Fruit fly (Drosophila melanogaster) whole organism, embryonic: ENCODE results near the gene Tig.
A peak's percentile ranks its signal among the peaks of the same experiment; 100 is the strongest.

Experiments used
- BtbVII ChIP-seq: fragments of 200-800 bp; sonication (Bioruptor generic); optimal IDR thresholded peaks from 3 replicates; lab custom pipeline; 2017; ENCODE audit warnings: missing biosample characterization, mild to moderate bottlenecking, missing genetic modification characterization
- CG10321 ChIP-seq: fragments of 200-800 bp; sonication (Bioruptor generic); IDR thresholded peaks from 2 replicates; pipeline ENCODE4 v1.3.6; 2022; ENCODE audit warnings: missing biosample characterization, missing genetic modification characterization
- CG10462 ChIP-seq: fragments of 200-800 bp; sonication (Bioruptor generic); optimal IDR thresholded peaks from 2 replicates; lab custom pipeline; 2016; ENCODE audit warnings: missing biosample characterization, missing genetic modification characterization
- CG10654 ChIP-seq: fragments of 200-800 bp; sonication (Bioruptor generic); optimal IDR thresholded peaks from 2 replicates; lab custom pipeline; 2016; ENCODE audit warnings: missing biosample characterization, missing genetic modification characterization
- CG11695 ChIP-seq: fragments of 200-800 bp; sonication (Bioruptor generic); IDR thresholded peaks from 3 replicates; pipeline ENCODE4 v1.3.6; 2022; ENCODE audit warnings: missing biosample characterization, missing genetic modification characterization
- CG11723 ChIP-seq: fragments of 200-800 bp; sonication (Bioruptor generic); optimal IDR thresholded peaks from 2 replicates; lab custom pipeline; 2017; ENCODE audit warnings: missing biosample characterization, mild to moderate bottlenecking, missing genetic modification characterization
- CG12104 ChIP-seq: fragments of 200-800 bp; sonication (Bioruptor generic); optimal IDR thresholded peaks from 3 replicates; lab custom pipeline; 2016; ENCODE audit warnings: missing biosample characterization, missing genetic modification characterization
- CG1529 ChIP-seq: fragments of 200-800 bp; sonication (Bioruptor generic); optimal IDR thresholded peaks from 3 replicates; lab custom pipeline; 2018; ENCODE audit warnings: missing biosample characterization, missing genetic modification characterization
- CG17359 ChIP-seq: fragments of 200-800 bp; sonication (Bioruptor generic); optimal IDR thresholded peaks from 3 replicates; lab custom pipeline; 2018; ENCODE audit warnings: missing biosample characterization, mild to moderate bottlenecking, missing genetic modification characterization, moderate library complexity
- CG17568 ChIP-seq: fragments of 200-800 bp; sonication (Bioruptor generic); optimal IDR thresholded peaks from 2 replicates; lab custom pipeline; 2018; ENCODE audit warnings: missing biosample characterization, mild to moderate bottlenecking, missing genetic modification characterization, moderate library complexity
- CG18262 ChIP-seq: fragments of 200-800 bp; optimal IDR thresholded peaks from 3 replicates; lab custom pipeline; 2019; ENCODE audit warnings: missing biosample characterization, mild to moderate bottlenecking, missing genetic modification characterization, moderate library complexity
- CG18476 ChIP-seq: fragments of 200-800 bp; sonication (Bioruptor generic); optimal IDR thresholded peaks from 2 replicates; lab custom pipeline; 2016; ENCODE audit warnings: missing biosample characterization, mild to moderate bottlenecking, missing genetic modification characterization
- CG2678 ChIP-seq: fragments of 200-800 bp; sonication (Bioruptor generic); optimal IDR thresholded peaks from 3 replicates; lab custom pipeline; 2019; ENCODE audit warnings: missing biosample characterization, mild to moderate bottlenecking, missing genetic modification characterization, moderate library complexity
- CG3281 ChIP-seq: fragments of 200-800 bp; sonication (Bioruptor generic); optimal IDR thresholded peaks from 3 replicates; lab custom pipeline; 2017; ENCODE audit warnings: missing biosample characterization, mild to moderate bottlenecking, missing genetic modification characterization
- CG3838 ChIP-seq: fragments of 200-800 bp; sonication (Bioruptor generic); optimal IDR thresholded peaks from 3 replicates; lab custom pipeline; 2016; ENCODE audit warnings: missing biosample characterization, missing genetic modification characterization
- CG4328 ChIP-seq: fragments of 200-800 bp; sonication (Bioruptor generic); optimal IDR thresholded peaks from 3 replicates; lab custom pipeline; 2017; ENCODE audit warnings: missing biosample characterization, missing genetic modification reagents, missing genetic modification characterization
- CG4854 ChIP-seq: fragments of 200-800 bp; sonication (Bioruptor generic); optimal IDR thresholded peaks from 2 replicates; lab custom pipeline; 2016; ENCODE audit warnings: missing biosample characterization, missing genetic modification characterization, inconsistent platforms
- CG7745 ChIP-seq: fragments of 200-800 bp; sonication (Bioruptor generic); optimal IDR thresholded peaks from 2 replicates; lab custom pipeline; 2018; ENCODE audit warnings: missing biosample characterization, mild to moderate bottlenecking, missing genetic modification characterization, moderate library complexity
- CG8281 ChIP-seq: fragments of 200-800 bp; sonication (Bioruptor generic); optimal IDR thresholded peaks from 2 replicates; lab custom pipeline; 2018; ENCODE audit warnings: missing biosample characterization, mild to moderate bottlenecking, missing genetic modification characterization, moderate library complexity
- CG8290 ChIP-seq, 3 experiments: fragments of 200-800 bp; sonication (Bioruptor generic); optimal IDR thresholded peaks; 2 replicates each; lab custom pipeline; 2016 to 2019; ENCODE audit warnings: missing biosample characterization in 3 of 3, missing genetic modification characterization in 3 of 3, mild to moderate bottlenecking in 2 of 3, moderate library complexity in 1 of 3
- D19A ChIP-seq: fragments of 200-800 bp; optimal IDR thresholded peaks from 3 replicates; lab custom pipeline; 2019; ENCODE audit warnings: missing biosample characterization, mild to moderate bottlenecking, missing genetic modification characterization, moderate library complexity
- Fer1 ChIP-seq: fragments of 200-800 bp; sonication (Bioruptor generic); optimal IDR thresholded peaks from 2 replicates; lab custom pipeline; 2017; ENCODE audit warnings: missing biosample characterization, mild to moderate bottlenecking, missing genetic modification characterization
- Fer3 ChIP-seq: fragments of 200-800 bp; sonication (Bioruptor generic); optimal IDR thresholded peaks from 2 replicates; lab custom pipeline; 2018; ENCODE audit warnings: missing biosample characterization, mild to moderate bottlenecking, missing genetic modification characterization, moderate library complexity
- GATAe ChIP-seq: fragments of 200-800 bp; sonication (Bioruptor generic); conservative IDR thresholded peaks from 2 replicates; pipeline ENCODE4 v1.3.6; 2022; ENCODE audit warnings: missing biosample characterization, missing genetic modification characterization
- H2.0 ChIP-seq: fragments of 200-800 bp; sonication (Bioruptor generic); IDR thresholded peaks from 2 replicates; pipeline ENCODE4 v1.3.6; 2022; ENCODE audit warnings: missing biosample characterization, missing genetic modification characterization
- HHEX ChIP-seq: fragments of 200-800 bp; sonication (Bioruptor generic); optimal IDR thresholded peaks from 3 replicates; lab custom pipeline; 2017; ENCODE audit warnings: missing biosample characterization, mild to moderate bottlenecking, missing genetic modification characterization, missing genetic modification reagents
- Kr ChIP-seq: fragments of 200-800 bp; sonication (Bioruptor generic); optimal IDR thresholded peaks from 2 replicates; lab custom pipeline; 2017; ENCODE audit warnings: missing biosample characterization, mild to moderate bottlenecking, missing genetic modification characterization
- Ptx1 ChIP-seq: fragments of 200-800 bp; sonication (Bioruptor generic); IDR thresholded peaks from 2 replicates; pipeline ENCODE4 v1.3.6; 2022; ENCODE audit warnings: missing biosample characterization, missing genetic modification characterization
- Stat92E ChIP-seq, 3 experiments: fragments of >200 bp in 2 of 3; fragments of 200-800 bp in 1 of 3; sonication (Bioruptor generic) in 1 of 3; optimal IDR thresholded peaks; 2 replicates each; lab custom pipeline; 2017 to 2019; ENCODE audit warnings: missing biosample characterization in 3 of 3, missing genetic modification characterization in 3 of 3, mild to moderate bottlenecking in 1 of 3, moderate library complexity in 1 of 3
- Taf1 ChIP-seq: fragments of 200-800 bp; sonication (Bioruptor generic); IDR thresholded peaks from 2 replicates; pipeline ENCODE4 v1.3.6; 2022; ENCODE audit warnings: missing biosample characterization, missing genetic modification characterization
- cato ChIP-seq: fragments of 200-800 bp; sonication (Bioruptor generic); optimal IDR thresholded peaks from 2 replicates; lab custom pipeline; 2016; ENCODE audit warnings: missing biosample characterization, missing genetic modification characterization, borderline replicate concordance
- chif ChIP-seq, 2 experiments: fragments of 200-800 bp; sonication (Bioruptor generic); optimal IDR thresholded peaks; 3 replicates each; lab custom pipeline; 2016; ENCODE audit warnings: missing biosample characterization in 2 of 2, missing genetic modification characterization in 2 of 2
- chm ChIP-seq: fragments of 200-800 bp; sonication (Bioruptor generic); IDR thresholded peaks from 2 replicates; pipeline ENCODE4 v1.3.6; 2022; ENCODE audit warnings: missing biosample characterization, missing genetic modification characterization
- dmrt11E ChIP-seq: fragments of 200-800 bp; sonication (Bioruptor generic); optimal IDR thresholded peaks from 3 replicates; lab custom pipeline; 2018; ENCODE audit warnings: missing biosample characterization, mild to moderate bottlenecking, missing genetic modification characterization, moderate library complexity
- dmrt99B ChIP-seq: fragments of 200-800 bp; sonication (Bioruptor generic); optimal IDR thresholded peaks from 2 replicates; lab custom pipeline; 2018; ENCODE audit warnings: missing biosample characterization, mild to moderate bottlenecking, missing genetic modification characterization, moderate library complexity
- ewg ChIP-seq: fragments of 200-800 bp; sonication (Bioruptor generic); optimal IDR thresholded peaks from 3 replicates; lab custom pipeline; 2017; ENCODE audit warnings: mild to moderate bottlenecking, missing biosample characterization, missing genetic modification reagents, missing genetic modification characterization
- fru ChIP-seq: fragments of >200 bp; optimal IDR thresholded peaks from 2 replicates; lab custom pipeline; 2017
- gcm ChIP-seq: fragments of 200-800 bp; sonication (Bioruptor generic); optimal IDR thresholded peaks from 2 replicates; lab custom pipeline; 2019; ENCODE audit warnings: missing biosample characterization, mild to moderate bottlenecking, missing genetic modification characterization, moderate library complexity
- hbn ChIP-seq: fragments of 200-800 bp; sonication (Bioruptor generic); IDR thresholded peaks from 2 replicates; pipeline ENCODE4 v1.3.6; 2022; ENCODE audit warnings: missing biosample characterization, missing genetic modification characterization; ENCODE audit not compliant: partially characterized antibody
- kni ChIP-seq: fragments of 200-800 bp; sonication (Bioruptor generic); optimal IDR thresholded peaks from 3 replicates; lab custom pipeline; 2017; ENCODE audit warnings: mild to moderate bottlenecking, missing biosample characterization, missing genetic modification reagents, missing genetic modification characterization
- mld ChIP-seq: fragments of 200-800 bp; sonication (Bioruptor generic); IDR thresholded peaks from 3 replicates; pipeline ENCODE4 v1.3.6; 2022; ENCODE audit warnings: missing biosample characterization, missing genetic modification characterization; ENCODE audit not compliant: partially characterized antibody
- nmo ChIP-seq: fragments of 200-800 bp; sonication (Bioruptor generic); optimal IDR thresholded peaks from 2 replicates; lab custom pipeline; 2018; ENCODE audit warnings: missing biosample characterization, mild to moderate bottlenecking, missing genetic modification characterization, moderate library complexity
- oc ChIP-seq: fragments of 200-800 bp; sonication (Bioruptor generic); optimal IDR thresholded peaks from 2 replicates; lab custom pipeline; 2018; ENCODE audit warnings: missing biosample characterization, mild to moderate bottlenecking, missing genetic modification characterization, moderate library complexity
- onecut ChIP-seq: fragments of 200-800 bp; sonication (Bioruptor generic); IDR thresholded peaks from 2 replicates; pipeline ENCODE4 v1.3.6; 2022; ENCODE audit warnings: missing biosample characterization, missing genetic modification characterization
- p53 ChIP-seq: fragments of 200-800 bp; sonication (Bioruptor generic); optimal IDR thresholded peaks from 2 replicates; lab custom pipeline; 2016; ENCODE audit warnings: missing biosample characterization, missing genetic modification characterization
- ro ChIP-seq: fragments of 200-800 bp; sonication (Bioruptor generic); IDR thresholded peaks from 2 replicates; pipeline ENCODE4 v1.3.6; 2022; ENCODE audit warnings: missing biosample characterization, missing genetic modification characterization
- scrt ChIP-seq: fragments of 200-800 bp; sonication (Bioruptor generic); optimal IDR thresholded peaks from 2 replicates; lab custom pipeline; 2018; ENCODE audit warnings: missing biosample characterization, mild to moderate bottlenecking, missing genetic modification characterization, moderate library complexity
- sob ChIP-seq: fragments of 200-800 bp; sonication (Bioruptor generic); IDR thresholded peaks from 2 replicates; pipeline ENCODE4 v1.3.6; 2022; ENCODE audit warnings: missing biosample characterization, missing genetic modification characterization
- sr ChIP-seq: fragments of 200-800 bp; sonication (Bioruptor generic); IDR thresholded peaks from 3 replicates; pipeline ENCODE4 v1.3.6; 2022; ENCODE audit warnings: missing biosample characterization, missing genetic modification characterization
- unpg ChIP-seq: fragments of 200-800 bp; sonication (Bioruptor generic); optimal IDR thresholded peaks from 3 replicates; lab custom pipeline; 2018; ENCODE audit warnings: missing biosample characterization, mild to moderate bottlenecking, missing genetic modification characterization, moderate library complexity

The Tig gene

dm6 chr2L:6461497-6461896, 38.4 kb upstream of the Tig start (continued):
- TF ChIP-seq cato (GFP tag; lab: Kevin White, UChicago) (no peak), Taf1 (GFP tag; lab: Robert Waterston, UW) (no peak), mld (GFP tag; lab: Robert Waterston, UW) (no peak), CG3281 (GFP tag; lab: Kevin White, UChicago) (peak; percentile 32), hbn (GFP tag; lab: Robert Waterston, UW) (no peak), CG4854 (peak; percentile 23), scrt (GFP tag; lab: Kevin White, UChicago) (no peak), Ptx1 (GFP tag; lab: Robert Waterston, UW) (no peak), CG1529 (GFP tag; lab: Kevin White, UChicago) (peak; percentile 52), CG8281 (tag; lab: Kevin White, UChicago) (peak; percentile 25), GATAe (GFP tag; lab: Robert Waterston, UW) (no peak), D19A (tag; lab: Kevin White, UChicago) (peak; percentile 4), dmrt11E (tag; lab: Kevin White, UChicago) (peak; percentile 1), chif (GFP tag; optimal IDR thresholded peaks at IDR 0.05; lab: Kevin White, UChicago) (peak in 1 of 2 experiments; percentile 34), dmrt99B (tag; lab: Kevin White, UChicago) (peak; percentile 32), unpg (GFP tag; lab: Kevin White, UChicago) (peak; percentile 46), HHEX (GFP tag; lab: Kevin White, UChicago) (peak; percentile 46), CG10462 (no peak), nmo (GFP tag; lab: Kevin White, UChicago) (peak; percentile 9), CG17568 (peak; percentile 54), fru (lab: Kevin White, UChicago) (no peak), CG17359 (tag; lab: Kevin White, UChicago) (peak; percentile 59), CG18476 (GFP tag; lab: Kevin White, UChicago) (no peak), CG3838 (GFP tag; lab: Kevin White, UChicago) (no peak), kni (GFP tag; lab: Kevin White, UChicago) (peak; percentile 47), Fer3 (tag; lab: Kevin White, UChicago) (peak; percentile 37), CG12104 (GFP tag; lab: Kevin White, UChicago) (no peak), onecut (GFP tag; lab: Robert Waterston, UW) (0 out of 2 replicates have a peak, but pooled peaks have one; percentile 5), Fer1 (GFP tag; lab: Kevin White, UChicago) (peak; percentile 52), p53 (GFP tag; lab: Kevin White, UChicago) (no peak), CG11723 (GFP tag; lab: Kevin White, UChicago) (peak; percentile 2), Kr (GFP tag; lab: Kevin White, UChicago) (no peak), oc (tag; lab: Kevin White, UChicago) (peak; percentile 4), sob (GFP tag; lab: Robert Waterston, UW) (0 out of 2 replicates have a peak, but pooled peaks have one; percentile 25), chm (GFP tag; lab: Robert Waterston, UW) (peak; percentile 44; the same call in 1 of the 2 replicates), CG2678 (tag; lab: Kevin White, UChicago) (peak; percentile 57), BtbVII (GFP tag; lab: Kevin White, UChicago) (peak; percentile 59), Stat92E (GFP tag; optimal IDR thresholded peaks at IDR 0.05; lab: Kevin White, UChicago) (no peak), gcm (GFP tag; lab: Kevin White, UChicago) (peak; percentile 37), CG10654 (GFP tag; lab: Kevin White, UChicago) (peak; percentile 8), CG7745 (tag; lab: Kevin White, UChicago) (no peak), CG4328 (GFP tag; lab: Kevin White, UChicago) (peak; percentile 25), ewg (GFP tag; lab: Kevin White, UChicago) (no peak), sr (GFP tag; lab: Robert Waterston, UW) (0 out of 3 replicates have a peak, but pooled peaks have one; percentile 23), ro (GFP tag; lab: Robert Waterston, UW) (no peak), H2.0 (GFP tag; lab: Robert Waterston, UW) (no peak), CG11695 (GFP tag; lab: Robert Waterston, UW) (peak; percentile 63; the same call in 1 of the 3 replicates), CG8290 (GFP tag; optimal IDR thresholded peaks at IDR 0.05; lab: Kevin White, UChicago) (no peak), CG8290 (tag; optimal IDR thresholded peaks at IDR 0.05; lab: Kevin White, UChicago) (peak; percentile 28 to 58), CG18262 (tag; lab: Kevin White, UChicago) (peak; percentile 20), CG10321 (GFP tag; lab: Robert Waterston, UW) (no peak)
